Fruit fly (Drosophila melanogaster) S2 (cell line): ENCODE data around the gene CG13376.

Experiments
- CG8478 ChIP-seq: fragments of >200 bp; optimal IDR thresholded peaks from 2 replicates; lab custom pipeline; 2018
- CTCF ChIP-seq, 2 experiments: fragments of >200 bp; optimal IDR thresholded peaks; 2 replicates each; lab custom pipeline; 2018

Gene CG13376

DNA sequence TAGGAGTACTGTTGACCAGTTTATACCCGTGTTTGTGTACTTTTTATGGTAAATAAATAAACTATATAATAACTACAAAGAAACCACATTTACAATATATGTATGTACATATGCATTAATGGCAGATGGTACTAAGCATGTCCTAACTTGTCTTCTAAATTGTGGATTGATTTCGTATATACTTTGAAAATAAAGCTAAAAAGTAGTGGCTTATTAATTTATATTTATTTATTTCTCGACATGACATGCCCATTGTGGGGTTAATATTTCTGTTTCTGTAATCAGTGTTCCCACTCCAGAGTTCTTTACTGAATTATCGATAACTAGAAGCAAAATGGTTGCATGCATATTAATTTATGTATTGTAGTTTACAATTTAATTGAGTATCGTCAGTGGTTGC is 11.5 kb downstream of the CG13376 start, which contains the start of gene cin:
Gene cin, plus strand, starts transcription at position 306 of the 400 bp plus-strand sequence.
- TF ChIP-seq CG8478 (lab: Kevin White, UChicago) = no peak
- TF ChIP-seq CTCF (optimal IDR thresholded peaks at IDR 0.05; lab: Kevin White, UChicago) = no peak

DNA sequence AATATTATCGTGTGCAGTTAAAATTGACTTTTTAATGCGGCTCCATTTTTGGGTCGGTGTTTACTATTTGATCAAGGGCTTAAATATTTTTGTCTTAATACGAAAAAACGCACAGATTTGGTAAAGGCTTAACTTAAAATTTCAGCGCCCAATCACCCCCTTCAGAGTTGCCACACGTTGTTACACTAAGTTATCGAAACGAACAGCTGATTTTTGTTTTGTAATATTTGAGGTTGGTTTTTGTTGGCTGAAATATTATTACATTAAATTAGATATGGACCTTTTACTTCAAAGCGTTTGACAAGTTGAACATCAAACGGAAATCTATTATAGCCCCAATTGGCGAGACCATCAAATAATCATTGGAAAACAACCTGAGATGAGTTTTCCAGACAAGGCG is 12.1 kb downstream of the CG13376 start, which contains the start of gene CG42376:
Gene CG42376, plus strand, starts transcription at position 187 of the 400 bp plus-strand sequence.
- TF ChIP-seq CTCF (optimal IDR thresholded peaks at IDR 0.05; lab: Kevin White, UChicago) = no peak
- no peak for TF ChIP-seq CG8478 (lab: Kevin White, UChicago)

- no peak for TF ChIP-seq CG8478 (lab: Kevin White, UChicago)
- no peak for TF ChIP-seq CTCF (optimal IDR thresholded peaks at IDR 0.05; lab: Kevin White, UChicago)
Measured at dm6 chrX:247329-247728, 19.5 kb downstream of the CG13376 start.

dm6 chrX:245802-246201 is 21.0 kb downstream of the CG13376 start, which contains the start of the genes CG3038 and G9a:
Gene CG3038 (minus strand): TSS chrX:245856.
Gene G9a (plus strand): TSS chrX:245978.
- TF ChIP-seq CG8478 (lab: Kevin White, UChicago) = no peak
- peak; percentile 2 to 41 for TF ChIP-seq CTCF (optimal IDR thresholded peaks at IDR 0.05; lab: Kevin White, UChicago)
